Worm (Caenorhabditis elegans): ENCODE measurements around the gene K08D12.4.

- TF ChIP-seq unc-39 (tag; optimal IDR thresholded peaks at IDR 0.05), result no peak
- TF ChIP-seq nhr-12 (tag; optimal IDR thresholded peaks at IDR 0.05), result no peak
- TF ChIP-seq nhr-76 (tag; optimal IDR thresholded peaks at IDR 0.05), result no peak
- TF ChIP-seq ces-1 (GFP tag; optimal IDR thresholded peaks at IDR 0.05), result no peak
- TF ChIP-seq ztf-11 (tag; optimal IDR thresholded peaks at IDR 0.05), result no peak
- no peak for TF ChIP-seq lin-13 (tag; optimal IDR thresholded peaks at IDR 0.05)
- no peak for TF ChIP-seq ham-2 (GFP tag; optimal IDR thresholded peaks at IDR 0.05)
- no peak for TF ChIP-seq elt-3 (tag; optimal IDR thresholded peaks at IDR 0.05)
- no peak for TF ChIP-seq pha-4 (tag; optimal IDR thresholded peaks at IDR 0.05)
- TF ChIP-seq M03D4.4 (tag; optimal IDR thresholded peaks at IDR 0.05), result no peak
- TF ChIP-seq elt-1 (tag; optimal IDR thresholded peaks at IDR 0.05; ENCODE audit: borderline replicate concordance, insufficient read depth), result no peak
- TF ChIP-seq sem-2 (GFP tag; optimal IDR thresholded peaks at IDR 0.05), result no peak
These were observed 46.4 kb upstream of the K08D12.4 start for ce11 chrIV:1660735-1661134.
